Fruit fly (Drosophila melanogaster) whole organism, adult: ENCODE data around the gene amos.

Experiments used
- CG33017 ChIP-seq: fragments of 200-800 bp; sonication (Bioruptor generic); optimal IDR thresholded peaks from 2 replicates; lab custom pipeline; 2018; ENCODE audit warnings: missing biosample characterization, mild to moderate bottlenecking, missing genetic modification characterization, moderate library complexity
- CG5204 ChIP-seq: fragments of 200-800 bp; sonication (Bioruptor generic); optimal IDR thresholded peaks from 2 replicates; lab custom pipeline; 2016; ENCODE audit warnings: missing biosample characterization, missing genetic modification characterization
- CG7045 ChIP-seq: fragments of 200-800 bp; sonication (Bioruptor generic); optimal IDR thresholded peaks from 2 replicates; lab custom pipeline; 2017; ENCODE audit warnings: missing biosample characterization, mild to moderate bottlenecking, missing genetic modification characterization
- Crg-1 ChIP-seq: fragments of 200-800 bp; sonication (Bioruptor generic); optimal IDR thresholded peaks from 2 replicates; lab custom pipeline; 2016; ENCODE audit warnings: missing biosample characterization, missing genetic modification characterization
- Mnt ChIP-seq: fragments of 200-800 bp; sonication (Bioruptor generic); optimal IDR thresholded peaks from 2 replicates; lab custom pipeline; 2016; ENCODE audit warnings: missing biosample characterization, mild to moderate bottlenecking, missing genetic modification characterization
- bab1 ChIP-seq: fragments of 200-800 bp; sonication (Bioruptor generic); optimal IDR thresholded peaks from 3 replicates; lab custom pipeline; 2019; ENCODE audit warnings: missing biosample characterization, mild to moderate bottlenecking, missing genetic modification characterization, moderate library complexity
- kay ChIP-seq: fragments of 200-800 bp; sonication (Bioruptor generic); peaks from one replicate; lab custom pipeline; 2016; ENCODE audit warnings: missing biosample characterization, missing genetic modification characterization, borderline replicate concordance
- ovo ChIP-seq: fragments of 200-800 bp; sonication (Bioruptor generic); optimal IDR thresholded peaks from 2 replicates; lab custom pipeline; 2016; ENCODE audit warnings: missing biosample characterization, missing genetic modification characterization
- pad ChIP-seq: fragments of 200-800 bp; sonication (Bioruptor generic); optimal IDR thresholded peaks from 3 replicates; lab custom pipeline; 2017; ENCODE audit warnings: missing biosample characterization, missing genetic modification characterization, mild to moderate bottlenecking, moderate library complexity, missing genetic modification reagents

DNA sequence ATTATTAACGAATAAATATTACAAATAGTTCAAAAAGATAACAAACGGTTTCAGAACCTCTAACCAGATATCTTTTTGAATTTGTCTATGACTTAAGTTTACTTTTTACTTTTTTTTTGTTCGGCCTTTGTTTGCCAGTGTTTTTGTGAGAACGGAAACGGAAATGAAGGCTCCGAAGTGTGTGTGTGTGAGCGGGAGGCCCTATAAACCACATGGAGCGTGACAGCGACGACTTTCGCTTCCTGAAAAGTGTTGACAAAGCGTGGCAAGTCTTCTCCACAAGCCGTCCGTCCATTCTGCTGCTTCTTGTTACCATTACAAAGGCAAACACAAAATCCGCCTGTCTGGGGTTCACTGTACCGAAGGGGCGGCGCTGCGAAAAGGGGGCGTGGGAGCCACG, 32.3 kb downstream of the amos start:
- TF ChIP-seq CG5204: no peak
- no peak for TF ChIP-seq pad (GFP tag; lab: Kevin White, UChicago)
- TF ChIP-seq bab1: no peak
- no peak for TF ChIP-seq kay (GFP tag; lab: Kevin White, UChicago)
- TF ChIP-seq ovo (GFP tag; lab: Kevin White, UChicago): no peak
- no peak for TF ChIP-seq CG7045
- no peak for TF ChIP-seq CG33017 (tag; lab: Kevin White, UChicago)
- no peak for TF ChIP-seq Crg-1 (GFP tag; lab: Kevin White, UChicago)
- no peak for TF ChIP-seq Mnt (GFP tag; lab: Kevin White, UChicago)
